Worm (Caenorhabditis elegans) whole organism, L1 larva: ENCODE results near the gene xpf-1.

Experiments
- C16A3.4 ChIP-seq: fragments of 150-350 bp; optimal IDR thresholded peaks from 2 replicates; lab custom pipeline; 2014; ENCODE audit warnings: missing biosample characterization, missing genetic modification characterization
- C34B4.2 ChIP-seq: sonication (generic microtip); optimal IDR thresholded peaks from 2 replicates; lab custom pipeline; 2017; ENCODE audit warnings: mild to moderate bottlenecking, missing genetic modification characterization, missing compliant biosample characterization
- F16B12.6 ChIP-seq: fragments of 150-350 bp; optimal IDR thresholded peaks from 2 replicates; lab custom pipeline; 2014; ENCODE audit warnings: missing biosample characterization, missing genetic modification characterization
- alr-1 ChIP-seq: fragments of 200-800 bp; sonication (Bioruptor generic); optimal IDR thresholded peaks from 2 replicates; lab custom pipeline; 2018; ENCODE audit warnings: borderline replicate concordance, mild to moderate bottlenecking, missing genetic modification characterization, missing compliant biosample characterization
- blmp-1 ChIP-seq: fragments of 150-350 bp; optimal IDR thresholded peaks from 2 replicates; lab custom pipeline; 2014; ENCODE audit warnings: missing biosample characterization, missing genetic modification characterization
- ceh-63 ChIP-seq: fragments of 200-800 bp; sonication (Bioruptor generic); optimal IDR thresholded peaks from 2 replicates; lab custom pipeline; 2018; ENCODE audit warnings: mild to moderate bottlenecking, missing genetic modification characterization, missing compliant biosample characterization
- ceh-82 ChIP-seq, 3 experiments: fragments of 150-350 bp in 1 of 3; sonication (generic microtip) in 2 of 3; optimal IDR thresholded peaks; 2 replicates each; lab custom pipeline; 2014 to 2017; ENCODE audit warnings: missing biosample characterization in 3 of 3, missing genetic modification characterization in 3 of 3
- dpl-1 ChIP-seq, 3 experiments: fragments of 150-350 bp in 2 of 3; sonication (generic microtip) in 1 of 3; optimal IDR thresholded peaks; 2 replicates each; lab custom pipeline; 2014 to 2017; ENCODE audit warnings: missing biosample characterization in 3 of 3, missing genetic modification characterization in 3 of 3, missing genetic modification reagents in 3 of 3
- dsc-1 ChIP-seq: sonication (generic microtip); optimal IDR thresholded peaks from 2 replicates; lab custom pipeline; 2016; ENCODE audit warnings: mild to moderate bottlenecking, missing genetic modification characterization, missing compliant biosample characterization
- efl-1 ChIP-seq, 4 experiments: fragments of 150-350 bp; optimal IDR thresholded peaks in 3 of 4; peaks in 1 of 4; 1 replicate in 1 of 4; 2 replicates in 3 of 4; lab custom pipeline; 2014; ENCODE audit warnings: missing biosample characterization in 2 of 4, missing genetic modification characterization in 2 of 4, missing genetic modification reagents in 2 of 4
- elt-2 ChIP-seq: sonication (generic microtip); optimal IDR thresholded peaks from 2 replicates; lab custom pipeline; 2016; ENCODE audit warnings: missing genetic modification characterization, mild to moderate bottlenecking, inconsistent platforms, missing compliant biosample characterization, missing genetic modification reagents
- elt-3 ChIP-seq, 6 experiments: fragments of 150-350 bp in 1 of 6; sonication (generic microtip); optimal IDR thresholded peaks; 2 replicates each; lab custom pipeline; 2017 to 2018; ENCODE audit warnings: missing biosample characterization in 6 of 6, missing genetic modification characterization in 6 of 6, inconsistent platforms in 1 of 6
- fkh-4 ChIP-seq: sonication (generic microtip); optimal IDR thresholded peaks from 2 replicates; lab custom pipeline; 2016; ENCODE audit warnings: missing compliant biosample characterization, missing genetic modification characterization, borderline replicate concordance
- fkh-8 ChIP-seq: sonication (generic microtip); optimal IDR thresholded peaks from 2 replicates; lab custom pipeline; 2016; ENCODE audit warnings: mild to moderate bottlenecking, missing genetic modification characterization, missing compliant biosample characterization
- fos-1 ChIP-seq: fragments of 150-350 bp; optimal IDR thresholded peaks from 2 replicates; lab custom pipeline; 2014; ENCODE audit warnings: missing biosample characterization, missing genetic modification characterization
- irx-1 ChIP-seq: sonication (generic microtip); optimal IDR thresholded peaks from 2 replicates; lab custom pipeline; 2016; ENCODE audit warnings: missing genetic modification characterization, missing compliant biosample characterization
- isw-1 ChIP-seq: fragments of 200-800 bp; sonication (Bioruptor generic); IDR thresholded peaks from 2 replicates; pipeline ENCODE4 v1.3.6; 2022; ENCODE audit warnings: missing genetic modification characterization, missing compliant biosample characterization
- lin-13 ChIP-seq: fragments of 150-350 bp; optimal IDR thresholded peaks from 2 replicates; lab custom pipeline; 2014; ENCODE audit warnings: missing biosample characterization, missing genetic modification reagents, missing genetic modification characterization
- lin-14 ChIP-seq: fragments of 200-800 bp; sonication (Bioruptor generic); optimal IDR thresholded peaks from 2 replicates; lab custom pipeline; 2018; ENCODE audit warnings: mild to moderate bottlenecking, missing genetic modification characterization, moderate library complexity, missing compliant biosample characterization
- lin-15B ChIP-seq: fragments of 150-350 bp; sonication (generic microtip); optimal IDR thresholded peaks from 3 replicates; lab custom pipeline; 2014; ENCODE audit warnings: missing biosample characterization, missing genetic modification characterization
- lin-35 ChIP-seq, 2 experiments: fragments of 150-350 bp; optimal IDR thresholded peaks; 2 replicates each; lab custom pipeline; 2014; ENCODE audit warnings: missing biosample characterization in 2 of 2, missing genetic modification characterization in 2 of 2, missing genetic modification reagents in 2 of 2
- lsy-2 ChIP-seq, 2 experiments: fragments of 150-350 bp; optimal IDR thresholded peaks; 2 replicates each; lab custom pipeline; 2014; ENCODE audit warnings: missing biosample characterization in 2 of 2, missing genetic modification characterization in 2 of 2
- mdl-1 ChIP-seq, 2 experiments: fragments of 150-350 bp; optimal IDR thresholded peaks; 2 replicates each; lab custom pipeline; 2014 to 2017; ENCODE audit warnings: missing biosample characterization in 2 of 2, missing genetic modification characterization in 2 of 2, inconsistent platforms in 1 of 2
- mep-1 ChIP-seq: fragments of 150-350 bp; optimal IDR thresholded peaks from 2 replicates; lab custom pipeline; 2014; ENCODE audit warnings: missing biosample characterization, missing genetic modification characterization
- nhr-20 ChIP-seq: sonication (generic microtip); optimal IDR thresholded peaks from 2 replicates; lab custom pipeline; 2016; ENCODE audit warnings: mild to moderate bottlenecking, missing genetic modification characterization, missing compliant biosample characterization
- nhr-47 ChIP-seq: sonication (generic microtip); optimal IDR thresholded peaks from 2 replicates; lab custom pipeline; 2016; ENCODE audit warnings: mild to moderate bottlenecking, missing genetic modification characterization, moderate library complexity, missing compliant biosample characterization
- nhr-71 ChIP-seq: sonication (generic microtip); optimal IDR thresholded peaks from 2 replicates; lab custom pipeline; 2016; ENCODE audit warnings: mild to moderate bottlenecking, missing genetic modification characterization, moderate library complexity, missing compliant biosample characterization
- nhr-76 ChIP-seq: sonication (generic microtip); optimal IDR thresholded peaks from 2 replicates; lab custom pipeline; 2017; ENCODE audit warnings: missing biosample characterization, missing genetic modification characterization
- nhr-77 ChIP-seq: fragments of 150-350 bp; optimal IDR thresholded peaks from 2 replicates; lab custom pipeline; 2014; ENCODE audit warnings: missing biosample characterization, missing genetic modification characterization
- nhr-85 ChIP-seq: sonication (generic microtip); peaks from one replicate; lab custom pipeline; 2016; ENCODE audit warnings: missing genetic modification characterization, inconsistent platforms, missing compliant biosample characterization
- nhr-90 ChIP-seq: sonication (generic microtip); optimal IDR thresholded peaks from 2 replicates; lab custom pipeline; 2016; ENCODE audit warnings: mild to moderate bottlenecking, missing genetic modification characterization, missing compliant biosample characterization; ENCODE audit not compliant: poor library complexity
- pax-3 ChIP-seq: fragments of 200-800 bp; sonication (Bioruptor generic); optimal IDR thresholded peaks from 2 replicates; lab custom pipeline; 2018; ENCODE audit warnings: mild to moderate bottlenecking, missing genetic modification characterization, moderate library complexity, missing compliant biosample characterization
- rnt-1 ChIP-seq: sonication (generic microtip); optimal IDR thresholded peaks from 2 replicates; lab custom pipeline; 2016; ENCODE audit warnings: mild to moderate bottlenecking, missing genetic modification characterization, moderate library complexity, missing compliant biosample characterization
- skn-1 ChIP-seq: fragments of 150-350 bp; optimal IDR thresholded peaks from 2 replicates; lab custom pipeline; 2014; ENCODE audit warnings: missing biosample characterization, missing genetic modification characterization
- snu-23 ChIP-seq: sonication (generic microtip); optimal IDR thresholded peaks from 2 replicates; lab custom pipeline; 2016; ENCODE audit warnings: missing genetic modification characterization, missing compliant biosample characterization
- swsn-7 ChIP-seq: sonication (generic microtip); optimal IDR thresholded peaks from 2 replicates; lab custom pipeline; 2016; ENCODE audit warnings: missing genetic modification characterization, missing compliant biosample characterization
- tbx-2 ChIP-seq: sonication (generic microtip); optimal IDR thresholded peaks from 2 replicates; lab custom pipeline; 2016; ENCODE audit warnings: missing genetic modification characterization, missing compliant biosample characterization
- unc-130 ChIP-seq: fragments of 150-350 bp; optimal IDR thresholded peaks from 2 replicates; lab custom pipeline; 2017; ENCODE audit warnings: missing biosample characterization, missing genetic modification characterization, inconsistent platforms
- unc-62 ChIP-seq: fragments of 150-350 bp; optimal IDR thresholded peaks from 2 replicates; lab custom pipeline; 2014; ENCODE audit warnings: missing biosample characterization, missing genetic modification reagents, missing genetic modification characterization
- unc-86 ChIP-seq: sonication (generic microtip); optimal IDR thresholded peaks from 2 replicates; lab custom pipeline; 2016; ENCODE audit warnings: missing genetic modification characterization, missing compliant biosample characterization
- unc-98 ChIP-seq: fragments of 200-800 bp; sonication (Bioruptor generic); IDR thresholded peaks from 2 replicates; pipeline ENCODE4 v1.3.6; 2022; ENCODE audit warnings: missing genetic modification characterization, missing compliant biosample characterization
- xbp-1 ChIP-seq: sonication (generic microtip); optimal IDR thresholded peaks from 2 replicates; lab custom pipeline; 2016; ENCODE audit warnings: missing genetic modification characterization, missing compliant biosample characterization

xpf-1 gene

ce11 chrII:11652679-11653174 lies 43.2 kb upstream of the xpf-1 start, which contains the start of the genes rad-23 and rpn-12:
TSS of gene rad-23 (minus strand) at chrII:11652729.
TSS of gene rpn-12 (plus strand) at chrII:11653124.
- TF ChIP-seq lin-35 (GFP tag; optimal IDR thresholded peaks at IDR 0.05; lab: Kevin White, UChicago) (peak; percentile 77 to 85), nhr-20 (tag; lab: Kevin White, UChicago) (peak; percentile 36), lin-13 (GFP tag; lab: Kevin White, UChicago) (no peak), nhr-90 (tag; lab: Kevin White, UChicago) (peak; percentile 24), nhr-77 (tag; lab: Kevin White, UChicago) (peak; percentile 59), unc-86 (tag; lab: Kevin White, UChicago) (peak; percentile 21), fkh-8 (peak; percentile 11), unc-62 (GFP tag; lab: Kevin White, UChicago) (no peak), isw-1 (GFP tag; lab: Robert Waterston, UW) (peak; percentile 37; the same call in 1 of the 2 replicates), fos-1 (peak; percentile 15), dsc-1 (peak; percentile 19), ceh-63 (no peak), F16B12.6 (peak; percentile 30), pax-3 (tag; lab: Kevin White, UChicago) (no peak), unc-130 (peak; percentile 60), rnt-1 (tag; lab: Kevin White, UChicago) (peak; percentile 50), fkh-4 (no peak), dpl-1 (GFP tag; optimal IDR thresholded peaks at IDR 0.05; lab: Kevin White, UChicago) (peak; percentile 59 to 75 (median 65)), swsn-7 (tag; lab: Kevin White, UChicago) (peak; percentile 39), C16A3.4 (tag; lab: Kevin White, UChicago) (peak; percentile 70), ceh-82 (tag; optimal IDR thresholded peaks at IDR 0.05; lab: Kevin White, UChicago) (peak in 2 of 3 experiments; percentile 31 to 53), skn-1 (tag; lab: Kevin White, UChicago) (peak; percentile 100), elt-2 (no peak), nhr-71 (tag; lab: Kevin White, UChicago) (peak; percentile 66), lin-15B (tag; lab: Kevin White, UChicago) (peak; percentile 60), snu-23 (GFP tag; lab: Kevin White, UChicago) (peak; percentile 69), nhr-47 (peak; percentile 48), irx-1 (tag; lab: Kevin White, UChicago) (no peak), elt-3 (tag; optimal IDR thresholded peaks at IDR 0.05; lab: Kevin White, UChicago) (peak in 2 of 6 experiments; percentile 12 to 47), unc-98 (no peak), C34B4.2 (no peak), xbp-1 (tag; lab: Kevin White, UChicago) (peak; percentile 51), mep-1 (tag; lab: Kevin White, UChicago) (peak; percentile 87), lin-14 (GFP tag; lab: Kevin White, UChicago) (peak; percentile 61), efl-1 (optimal IDR thresholded peaks at IDR 0.05; lab: Kevin White, UChicago) (peak; percentile 72 to 75), efl-1 (GFP tag; optimal IDR thresholded peaks at IDR 0.05 in 1 of 2; lab: Kevin White, UChicago) (peak; percentile 65 to 93), tbx-2 (tag; lab: Kevin White, UChicago) (peak; percentile 41), blmp-1 (peak; percentile 75), lsy-2 (tag; optimal IDR thresholded peaks at IDR 0.05; lab: Kevin White, UChicago) (peak; percentile 76 to 91), nhr-76 (tag; lab: Kevin White, UChicago) (no peak), alr-1 (tag; lab: Kevin White, UChicago) (no peak), mdl-1 (tag; optimal IDR thresholded peaks at IDR 0.05; lab: Kevin White, UChicago) (peak in 1 of 2 experiments; percentile 22), nhr-85 (tag; lab: Kevin White, UChicago) (peak; percentile 73)
